Worm (Caenorhabditis elegans) whole organism, midembryonic: ENCODE results near the gene lys-4.

ENCODE experiments used
- T22C8.4 ChIP-seq: fragments of 200-800 bp; sonication (Bioruptor generic); IDR thresholded peaks from 2 replicates; pipeline ENCODE4 v1.3.6; 2022; ENCODE audit warnings: missing genetic modification characterization, missing compliant biosample characterization
- ztf-23 ChIP-seq: fragments of 200-800 bp; sonication (Bioruptor generic); IDR thresholded peaks from 2 replicates; pipeline ENCODE4 v1.3.6; 2022; ENCODE audit warnings: missing genetic modification reagents, missing genetic modification characterization, missing compliant biosample characterization
- ztf-29 ChIP-seq: fragments of 200-800 bp; sonication (Bioruptor generic); IDR thresholded peaks from 2 replicates; pipeline ENCODE4 v1.3.6; 2022; ENCODE audit warnings: missing genetic modification reagents, missing genetic modification characterization, missing compliant biosample characterization

- TF ChIP-seq T22C8.4: no peak
- no peak for TF ChIP-seq ztf-29 (GFP tag; lab: Robert Waterston, UW)
- TF ChIP-seq ztf-23 (GFP tag; lab: Robert Waterston, UW): no peak
These were observed 42.0 kb upstream of the lys-4 start, which contains the start of gene ZK809.9 for ce11 chrIV:11665010-11665409.
